In genomic region chrIV:11594191-11594673, ce11 we compare ENCODE assay signal across 7 worm cellular contexts.
TF ChIP-seq lines count a peak whose summit lies in the region.

TSS of gene mig-38 (plus strand) at chrIV:11594244.

TF ChIP-seq in whole organism, L1 larva, 84 proteins besides CTCF, POLR2A, EP300 and RAD21 (continued from another document and continues in another):
- peak; percentile 29 for TF ChIP-seq dsc-1 (tag; optimal IDR thresholded peaks at IDR 0.05; lab: Kevin White, UChicago)
- no peak for TF ChIP-seq ceh-8 (GFP tag; optimal IDR thresholded peaks at IDR 0.05; lab: Kevin White, UChicago)
- peak; percentile 72 for TF ChIP-seq nhr-47 (tag; optimal IDR thresholded peaks at IDR 0.05; lab: Kevin White, UChicago)
- TF ChIP-seq egl-13 (tag; optimal IDR thresholded peaks at IDR 0.05; lab: Kevin White, UChicago), result peak; percentile 63
- TF ChIP-seq hlh-17 (GFP tag; optimal IDR thresholded peaks at IDR 0.05; lab: Kevin White, UChicago; ENCODE audit: borderline replicate concordance), result no peak
- no peak for TF ChIP-seq lin-15B (tag; optimal IDR thresholded peaks at IDR 0.05; lab: Kevin White, UChicago)
- peak; percentile 44 for TF ChIP-seq unc-86 (tag; optimal IDR thresholded peaks at IDR 0.05; lab: Kevin White, UChicago)
- TF ChIP-seq alr-1 (tag; optimal IDR thresholded peaks at IDR 0.05; lab: Kevin White, UChicago; ENCODE audit: borderline replicate concordance), result no peak
- peak; percentile 51 for TF ChIP-seq lir-3 (tag; optimal IDR thresholded peaks at IDR 0.05; lab: Kevin White, UChicago; ENCODE audit: poor library complexity)
- TF ChIP-seq rnt-1 (tag; optimal IDR thresholded peaks at IDR 0.05; lab: Kevin White, UChicago), result peak; percentile 39
- TF ChIP-seq dpl-1 (GFP tag; optimal IDR thresholded peaks at IDR 0.05; lab: Kevin White, UChicago), result peak in 1 of 3 experiments; percentile 15
- peak; percentile 28 for TF ChIP-seq nhr-77 (tag; optimal IDR thresholded peaks at IDR 0.05; lab: Kevin White, UChicago)
- peak; percentile 14 for TF ChIP-seq tbx-2 (tag; optimal IDR thresholded peaks at IDR 0.05; lab: Kevin White, UChicago)
- TF ChIP-seq swsn-7 (tag; optimal IDR thresholded peaks at IDR 0.05; lab: Kevin White, UChicago), result peak; percentile 39
- peak; percentile 51 for TF ChIP-seq snu-23 (GFP tag; optimal IDR thresholded peaks at IDR 0.05; lab: Kevin White, UChicago)
- TF ChIP-seq C34B4.2 (tag; optimal IDR thresholded peaks at IDR 0.05; lab: Kevin White, UChicago), result no peak
- TF ChIP-seq hpl-2 (GFP tag; optimal IDR thresholded peaks at IDR 0.05; lab: Kevin White, UChicago), result no peak
- no peak for TF ChIP-seq lin-13 (GFP tag; optimal IDR thresholded peaks at IDR 0.05; lab: Kevin White, UChicago)

TF ChIP-seq in whole organism, L2 larva, 48 proteins besides CTCF, POLR2A, EP300 and RAD21 (continued from another document and continues in another):
- TF ChIP-seq nhr-6 (tag; optimal IDR thresholded peaks at IDR 0.05; lab: Kevin White, UChicago) (no peak), Y55F3AM.14 (GFP tag; optimal IDR thresholded peaks at IDR 0.05; lab: Kevin White, UChicago) (peak; percentile 4), sma-9 (GFP tag; optimal IDR thresholded peaks at IDR 0.05; lab: Kevin White, UChicago) (peak; percentile 60), sma-9 (tag; optimal IDR thresholded peaks at IDR 0.05; lab: Kevin White, UChicago) (no peak), mbf-1 (tag; optimal IDR thresholded peaks at IDR 0.05; lab: Kevin White, UChicago) (no peak), sem-4 (tag; optimal IDR thresholded peaks at IDR 0.05; lab: Kevin White, UChicago) (peak; percentile 61), dmd-4 (tag; optimal IDR thresholded peaks at IDR 0.05; lab: Kevin White, UChicago) (no peak), egl-27 (tag; optimal IDR thresholded peaks at IDR 0.05; lab: Kevin White, UChicago) (no peak), blmp-1 (tag; optimal IDR thresholded peaks at IDR 0.05; lab: Kevin White, UChicago; ENCODE audit: insufficient read depth) (peak; percentile 30), ceh-82 (tag; optimal IDR thresholded peaks at IDR 0.05; lab: Kevin White, UChicago) (no peak), nhr-25 (tag; optimal IDR thresholded peaks at IDR 0.05; lab: Kevin White, UChicago) (no peak), gmeb-1 (tag; optimal IDR thresholded peaks at IDR 0.05; lab: Kevin White, UChicago) (no peak), aly-2 (tag; optimal IDR thresholded peaks at IDR 0.05; lab: Kevin White, UChicago) (no peak), skn-1 (tag; optimal IDR thresholded peaks at IDR 0.05; lab: Kevin White, UChicago) (no peak), zag-1 (tag; optimal IDR thresholded peaks at IDR 0.05; lab: Kevin White, UChicago) (peak; percentile 25), nhr-129 (tag; optimal IDR thresholded peaks at IDR 0.05; lab: Kevin White, UChicago) (peak; percentile 44), lin-11 (tag; optimal IDR thresholded peaks at IDR 0.05; lab: Kevin White, UChicago) (no peak), ceh-16 (tag; optimal IDR thresholded peaks at IDR 0.05; lab: Kevin White, UChicago) (no peak), ztf-11 (tag; optimal IDR thresholded peaks at IDR 0.05; lab: Kevin White, UChicago) (no peak), crh-2 (tag; optimal IDR thresholded peaks at IDR 0.05; lab: Kevin White, UChicago) (peak; percentile 76)

TF ChIP-seq in whole organism, L3 larva, 47 proteins besides CTCF, POLR2A, EP300 and RAD21 (continued from another document):
- TF ChIP-seq pqm-1 (tag; optimal IDR thresholded peaks at IDR 0.05; lab: Kevin White, UChicago) (peak; percentile 32), unc-62 (GFP tag; optimal IDR thresholded peaks at IDR 0.05; lab: Kevin White, UChicago) (no peak), eor-1 (tag; optimal IDR thresholded peaks at IDR 0.05; lab: Kevin White, UChicago) (no peak), nhr-25 (tag; optimal IDR thresholded peaks at IDR 0.05; lab: Kevin White, UChicago) (peak; percentile 57), nfya-1 (tag; optimal IDR thresholded peaks at IDR 0.05; lab: Kevin White, UChicago; ENCODE audit: insufficient read depth) (peak; percentile 81), snpc-4 (tag; optimal IDR thresholded peaks at IDR 0.05; lab: Kevin White, UChicago) (peak; percentile 14), egl-5 (tag; optimal IDR thresholded peaks at IDR 0.05; lab: Kevin White, UChicago) (peak; percentile 24), nhr-28 (tag; optimal IDR thresholded peaks at IDR 0.05; lab: Kevin White, UChicago) (no peak), elt-2 (tag; optimal IDR thresholded peaks at IDR 0.05; lab: Kevin White, UChicago) (peak; percentile 56), ceh-82 (tag; optimal IDR thresholded peaks at IDR 0.05; lab: Kevin White, UChicago) (no peak), nhr-77 (tag; optimal IDR thresholded peaks at IDR 0.05; lab: Kevin White, UChicago) (no peak), nhr-11 (tag; optimal IDR thresholded peaks at IDR 0.05; lab: Kevin White, UChicago) (no peak), ama-1 (optimal IDR thresholded peaks at IDR 0.05; lab: Kevin White, UChicago) (peak; percentile 96)

TF ChIP-seq in whole organism, L4 larva, 104 proteins besides CTCF, POLR2A, EP300 and RAD21 (continued from another document and continues in another):
- TF ChIP-seq Y48G9A.11 (GFP tag; IDR thresholded peaks at IDR 0.05; lab: Robert Waterston, UW) (no peak), nhr-77 (tag; optimal IDR thresholded peaks at IDR 0.05; lab: Kevin White, UChicago) (peak; percentile 48), nhr-111 (GFP tag; optimal IDR thresholded peaks at IDR 0.05; lab: Kevin White, UChicago) (peak; percentile 7), ceh-32 (tag; optimal IDR thresholded peaks at IDR 0.05; lab: Kevin White, UChicago; ENCODE audit: poor library complexity) (no peak), mxl-3 (GFP tag; optimal IDR thresholded peaks at IDR 0.05; lab: Kevin White, UChicago) (peak; percentile 92), hlh-30 (tag; optimal IDR thresholded peaks at IDR 0.05; lab: Kevin White, UChicago; ENCODE audit: insufficient read depth) (peak; percentile 47), nhr-42 (GFP tag; IDR thresholded peaks at IDR 0.05; lab: Robert Waterston, UW) (no peak), dpl-1 (GFP tag; optimal IDR thresholded peaks at IDR 0.05; lab: Kevin White, UChicago) (peak; percentile 5), ces-1 (GFP tag; optimal IDR thresholded peaks at IDR 0.05; lab: Kevin White, UChicago) (no peak), daf-16 (GFP tag; optimal IDR thresholded peaks at IDR 0.05; lab: Kevin White, UChicago) (peak; percentile 1 to 18), daf-16 (tag; optimal IDR thresholded peaks at IDR 0.05; lab: Kevin White, UChicago) (peak; percentile 55), dmd-6 (GFP tag; IDR thresholded peaks at IDR 0.05; lab: Robert Waterston, UW) (peak; percentile 39), aha-1 (tag; lab: Kevin White, UChicago) (peak; percentile 98), nhr-28 (tag; optimal IDR thresholded peaks at IDR 0.05; lab: Kevin White, UChicago) (peak; percentile 34), Y105C5A.15 (GFP tag; IDR thresholded peaks at IDR 0.05; lab: Robert Waterston, UW) (0 out of 2 replicates have a peak, but pooled peaks have one; percentile 63), set-16 (GFP tag; IDR thresholded peaks at IDR 0.05; lab: Robert Waterston, UW) (peak; percentile 79), hlh-11 (tag; optimal IDR thresholded peaks at IDR 0.05; lab: Kevin White, UChicago) (peak; percentile 81), nhr-102 (tag; optimal IDR thresholded peaks at IDR 0.05; lab: Kevin White, UChicago) (no peak), nhr-11 (tag; optimal IDR thresholded peaks at IDR 0.05; lab: Kevin White, UChicago) (peak; percentile 52), T26A8.4 (GFP tag; IDR thresholded peaks at IDR 0.05; lab: Robert Waterston, UW) (no peak), cey-2 (tag; optimal IDR thresholded peaks at IDR 0.05; lab: Kevin White, UChicago; ENCODE audit: borderline replicate concordance, insufficient read depth) (no peak)

TF ChIP-seq in whole organism, late embryonic, 69 proteins besides CTCF, POLR2A, EP300 and RAD21 (continued from another document):
- TF ChIP-seq ceh-14 (tag; optimal IDR thresholded peaks at IDR 0.05; lab: Kevin White, UChicago), result peak; percentile 70
- TF ChIP-seq ref-2 (tag; optimal IDR thresholded peaks at IDR 0.05; lab: Kevin White, UChicago), result peak; percentile 54
- TF ChIP-seq ama-1 (optimal IDR thresholded peaks at IDR 0.05; lab: Kevin White, UChicago), result peak; percentile 84
- no peak for TF ChIP-seq tbx-7 (tag; optimal IDR thresholded peaks at IDR 0.05; lab: Kevin White, UChicago)
- TF ChIP-seq C08G9.2 (tag; optimal IDR thresholded peaks at IDR 0.05; lab: Kevin White, UChicago), result peak; percentile 17
- peak; percentile 24 for TF ChIP-seq fax-1 (tag; optimal IDR thresholded peaks at IDR 0.05; lab: Kevin White, UChicago)
- TF ChIP-seq ceh-34 (tag; optimal IDR thresholded peaks at IDR 0.05; lab: Kevin White, UChicago), result peak; percentile 20
- TF ChIP-seq F13H6.1 (tag; optimal IDR thresholded peaks at IDR 0.05; lab: Kevin White, UChicago), result peak; percentile 4
- TF ChIP-seq elt-4 (tag; optimal IDR thresholded peaks at IDR 0.05; lab: Kevin White, UChicago), result peak; percentile 26
- TF ChIP-seq ceh-18 (tag; optimal IDR thresholded peaks at IDR 0.05; lab: Kevin White, UChicago), result peak; percentile 57
- peak; percentile 21 for TF ChIP-seq ceh-2 (tag; optimal IDR thresholded peaks at IDR 0.05; lab: Kevin White, UChicago)
- peak; percentile 25 for TF ChIP-seq ceh-31 (tag; optimal IDR thresholded peaks at IDR 0.05; lab: Kevin White, UChicago)

TF ChIP-seq in whole organism, mixed stage, embryonic, 35 proteins besides CTCF, POLR2A, EP300 and RAD21 (continued from another document):
- peak; percentile 37 for TF ChIP-seq unc-120 (tag; optimal IDR thresholded peaks at IDR 0.05; lab: Kevin White, UChicago; ENCODE audit: poor library complexity, severe bottlenecking)
TF ChIP-seq in whole organism, mixed stage, embryonic: peak in this region for 5.

TF ChIP-seq in whole organism, young adult, 124 proteins besides CTCF, POLR2A, EP300 and RAD21 (continued from another document):
- TF ChIP-seq egrh-3 (GFP tag; IDR thresholded peaks at IDR 0.05; lab: Robert Waterston, UW), result no peak
- no peak for TF ChIP-seq attf-6 (GFP tag; IDR thresholded peaks at IDR 0.05; lab: Robert Waterston, UW)
- no peak for TF ChIP-seq cebp-1 (GFP tag; IDR thresholded peaks at IDR 0.05; lab: Robert Waterston, UW)
- TF ChIP-seq cebp-1 (tag; optimal IDR thresholded peaks at IDR 0.05; lab: Kevin White, UChicago), result peak; percentile 54
- peak; percentile 52 for TF ChIP-seq lin-40 (tag; optimal IDR thresholded peaks at IDR 0.05; lab: Kevin White, UChicago)
- TF ChIP-seq hmg-20 (GFP tag; IDR thresholded peaks at IDR 0.05; lab: Robert Waterston, UW), result no peak
- TF ChIP-seq nhr-80 (tag; optimal IDR thresholded peaks at IDR 0.05; lab: Kevin White, UChicago), result peak; percentile 75
- TF ChIP-seq zim-3 (tag; optimal IDR thresholded peaks at IDR 0.05; lab: Kevin White, UChicago), result no peak
- TF ChIP-seq lin-26 (GFP tag; IDR thresholded peaks at IDR 0.05; lab: Robert Waterston, UW), result no peak
- TF ChIP-seq akir-1 (GFP tag; optimal IDR thresholded peaks at IDR 0.05; lab: Kevin White, UChicago), result peak; percentile 3
- TF ChIP-seq atf-7 (tag; optimal IDR thresholded peaks at IDR 0.05; lab: Kevin White, UChicago), result peak; percentile 22
- TF ChIP-seq ets-4 (GFP tag; optimal IDR thresholded peaks at IDR 0.05; lab: Kevin White, UChicago), result no peak
- TF ChIP-seq ama-1 (optimal IDR thresholded peaks at IDR 0.05; lab: Kevin White, UChicago), result peak; percentile 89
- no peak for TF ChIP-seq ama-1 (GFP tag; optimal IDR thresholded peaks at IDR 0.05; lab: Kevin White, UChicago)
- TF ChIP-seq K12H6.12 (tag; optimal IDR thresholded peaks at IDR 0.05; lab: Kevin White, UChicago), result peak; percentile 52
- TF ChIP-seq cebp-2 (GFP tag; IDR thresholded peaks at IDR 0.05; lab: Robert Waterston, UW), result no peak
- TF ChIP-seq hmg-1.2 (GFP tag; IDR thresholded peaks at IDR 0.05; lab: Robert Waterston, UW), result peak; percentile 41; the same call in 1 of the 2 replicates
- TF ChIP-seq let-607 (tag; optimal IDR thresholded peaks at IDR 0.05; lab: Kevin White, UChicago), result peak in 1 of 2 experiments; percentile 10
- peak; percentile 22 for TF ChIP-seq somi-1 (GFP tag; optimal IDR thresholded peaks at IDR 0.05; lab: Kevin White, UChicago)
- no peak for TF ChIP-seq unc-62 (GFP tag; optimal IDR thresholded peaks at IDR 0.05; lab: Kevin White, UChicago)
- peak; percentile 29 for TF ChIP-seq athp-1 (tag; optimal IDR thresholded peaks at IDR 0.05; lab: Kevin White, UChicago)
